Worm (Caenorhabditis elegans) whole organism, early embryonic: Measurements from ENCODE around the gene nlp-16.
"Not testable (repeated sequence)": the region's sequence is repeated elsewhere in the genome, so short reads cannot be mapped to it uniquely, and the experiment has no call there.

ENCODE experiments used
- B0310.2 ChIP-seq: sonication (generic microtip); optimal IDR thresholded peaks from 2 replicates; lab custom pipeline; 2016; ENCODE audit warnings: mild to moderate bottlenecking, missing genetic modification characterization, missing compliant biosample characterization
- F13C5.2 ChIP-seq: sonication (generic microtip); optimal IDR thresholded peaks from 2 replicates; lab custom pipeline; 2017; ENCODE audit warnings: mild to moderate bottlenecking, missing genetic modification characterization, inconsistent platforms, missing compliant biosample characterization
- aly-1 ChIP-seq: sonication (generic microtip); optimal IDR thresholded peaks from 2 replicates; lab custom pipeline; 2016; ENCODE audit warnings: missing genetic modification characterization, missing compliant biosample characterization
- ama-1 ChIP-seq: fragments of 150-350 bp; optimal IDR thresholded peaks from 2 replicates; lab custom pipeline; 2014
- ceh-13 ChIP-seq: fragments of 200-800 bp; sonication (Bioruptor generic); optimal IDR thresholded peaks from 2 replicates; lab custom pipeline; 2018; ENCODE audit warnings: mild to moderate bottlenecking, missing genetic modification characterization, missing compliant biosample characterization
- ceh-36 ChIP-seq: sonication (generic microtip); optimal IDR thresholded peaks from 2 replicates; lab custom pipeline; 2016; ENCODE audit warnings: missing genetic modification characterization, inconsistent platforms, missing compliant biosample characterization
- ets-7 ChIP-seq: sonication (generic microtip); optimal IDR thresholded peaks from 2 replicates; lab custom pipeline; 2016; ENCODE audit warnings: missing genotype, missing genetic modification characterization, missing compliant biosample characterization
- flt-1 ChIP-seq: fragments of 200-800 bp; sonication (Bioruptor generic); IDR thresholded peaks from 2 replicates; pipeline ENCODE4 v1.3.6; 2022; ENCODE audit warnings: missing genetic modification characterization, missing compliant biosample characterization
- hmbx-1 ChIP-seq: sonication (generic microtip); optimal IDR thresholded peaks from 2 replicates; lab custom pipeline; 2016; ENCODE audit warnings: mild to moderate bottlenecking, missing genetic modification characterization, missing compliant biosample characterization
- hmg-4 ChIP-seq: fragments of 200-800 bp; sonication (Bioruptor generic); optimal IDR thresholded peaks from 2 replicates; lab custom pipeline; 2018; ENCODE audit warnings: mild to moderate bottlenecking, missing genetic modification characterization, missing compliant biosample characterization
- hnd-1 ChIP-seq: sonication (generic microtip); optimal IDR thresholded peaks from 2 replicates; lab custom pipeline; 2016; ENCODE audit warnings: missing genetic modification characterization, missing compliant biosample characterization
- pes-1 ChIP-seq: fragments of 200-800 bp; sonication (Bioruptor generic); IDR thresholded peaks from 2 replicates; pipeline ENCODE4 v1.3.6; 2022; ENCODE audit warnings: missing genetic modification reagents, missing genetic modification characterization, missing compliant biosample characterization
- scrt-1 ChIP-seq: fragments of 200-800 bp; sonication (Bioruptor generic); IDR thresholded peaks from 2 replicates; pipeline ENCODE4 v1.3.6; 2022; ENCODE audit warnings: missing genetic modification characterization, missing compliant biosample characterization
- sea-1 ChIP-seq: fragments of 200-800 bp; sonication (Bioruptor generic); conservative IDR thresholded peaks from 2 replicates; pipeline ENCODE4 v1.3.6; 2022; ENCODE audit warnings: missing genetic modification characterization, missing compliant biosample characterization
- tbx-11 ChIP-seq: fragments of 200-800 bp; sonication (Bioruptor generic); IDR thresholded peaks from 2 replicates; pipeline ENCODE4 v1.3.6; 2022; ENCODE audit warnings: missing genetic modification characterization, missing compliant biosample characterization
- tbx-37 ChIP-seq: fragments of 200-800 bp; sonication (Bioruptor generic); conservative IDR thresholded peaks from 2 replicates; pipeline ENCODE4 v1.3.6; 2022; ENCODE audit warnings: missing genetic modification reagents, missing genetic modification characterization, missing compliant biosample characterization
- tra-4 ChIP-seq: sonication (generic microtip); optimal IDR thresholded peaks from 2 replicates; lab custom pipeline; 2017; ENCODE audit warnings: missing genetic modification characterization, missing compliant biosample characterization

Gene nlp-16

ce11 chrIV:6263244-6263643, 3.6 kb upstream of the nlp-16 start, which contains the start of gene srv-28:
Gene srv-28, minus strand, starts transcription at chrIV:6263344.
- TF ChIP-seq tbx-11 (no peak), ets-7 (tag; lab: Kevin White, UChicago) (no peak), ama-1 (lab: Kevin White, UChicago) (no peak), sea-1 (GFP tag; lab: Robert Waterston, UW) (no peak), hmg-4 (no peak), ceh-13 (GFP tag; lab: Kevin White, UChicago) (no peak), hnd-1 (tag; lab: Kevin White, UChicago) (no peak), F13C5.2 (tag; lab: Kevin White, UChicago) (no peak), ceh-36 (tag; lab: Kevin White, UChicago) (no peak), tbx-37 (GFP tag; lab: Robert Waterston, UW) (no peak), hmbx-1 (tag; lab: Kevin White, UChicago) (no peak), scrt-1 (GFP tag; lab: Robert Waterston, UW) (no peak), B0310.2 (tag; lab: Kevin White, UChicago) (no peak), flt-1 (no peak), aly-1 (tag; lab: Kevin White, UChicago) (no peak), tra-4 (tag; lab: Kevin White, UChicago) (no peak)

- TF ChIP-seq tra-4 (tag; lab: Kevin White, UChicago) (no peak), F13C5.2 (tag; lab: Kevin White, UChicago) (no peak), ama-1 (lab: Kevin White, UChicago) (no peak), ets-7 (tag; lab: Kevin White, UChicago) (no peak), hmbx-1 (tag; lab: Kevin White, UChicago) (no peak), ceh-36 (tag; lab: Kevin White, UChicago) (no peak), sea-1 (GFP tag; lab: Robert Waterston, UW) (no peak), scrt-1 (GFP tag; lab: Robert Waterston, UW) (no peak), tbx-11 (no peak), tbx-37 (GFP tag; lab: Robert Waterston, UW) (no peak), hnd-1 (tag; lab: Kevin White, UChicago) (no peak), hmg-4 (no peak), aly-1 (tag; lab: Kevin White, UChicago) (no peak), pes-1 (GFP tag; lab: Robert Waterston, UW) (no peak), B0310.2 (tag; lab: Kevin White, UChicago) (no peak), flt-1 (no peak), ceh-13 (GFP tag; lab: Kevin White, UChicago) (no peak)
These were observed 665 bp downstream of the nlp-16 start for ce11 chrIV:6258967-6259366.

- TF ChIP-seq flt-1 (no peak), pes-1 (GFP tag; lab: Robert Waterston, UW) (no peak), ceh-36 (tag; lab: Kevin White, UChicago) (no peak), ama-1 (lab: Kevin White, UChicago) (no peak)
These were observed 5.0 kb downstream of the nlp-16 start, which contains the start of gene T13A10.64 for ce11 chrIV:6254635-6255034. Gene T13A10.64, plus strand, starts transcription at chrIV:6254935.

- not testable (repeated sequence) for TF ChIP-seq ets-7 (tag; lab: Kevin White, UChicago); hmg-4; tra-4 (tag; lab: Kevin White, UChicago)
These were observed 6.6 kb downstream of the nlp-16 start, which contains the start of gene T13A10.2 for ce11 chrIV:6253000-6253399. Gene T13A10.2, plus strand, starts transcription at chrIV:6253300.

ce11 chrIV:6249591-6249990, 10.0 kb downstream of the nlp-16 start, which contains the start of gene F58F9.1:
Gene F58F9.1, plus strand, starts transcription at chrIV:6249841.
- TF ChIP-seq B0310.2 (tag; lab: Kevin White, UChicago) (no peak), ceh-13 (GFP tag; lab: Kevin White, UChicago) (no peak), flt-1 (no peak)

ce11 chrIV:6248486-6248885, 11.1 kb downstream of the nlp-16 start, which contains the start of gene acox-3:
Gene acox-3, minus strand, starts transcription at chrIV:6248492.
- no peak for TF ChIP-seq flt-1
- no peak for TF ChIP-seq tbx-11
- no peak for TF ChIP-seq sea-1 (GFP tag; lab: Robert Waterston, UW)
- no peak for TF ChIP-seq tra-4 (tag; lab: Kevin White, UChicago)
- TF ChIP-seq hnd-1 (tag; lab: Kevin White, UChicago), result no peak

- TF ChIP-seq B0310.2 (tag; lab: Kevin White, UChicago) (no peak), tbx-11 (no peak), scrt-1 (GFP tag; lab: Robert Waterston, UW) (no peak), hnd-1 (tag; lab: Kevin White, UChicago) (no peak), ceh-36 (tag; lab: Kevin White, UChicago) (no peak), hmg-4 (no peak), hmbx-1 (tag; lab: Kevin White, UChicago) (no peak), ets-7 (tag; lab: Kevin White, UChicago) (no peak), aly-1 (tag; lab: Kevin White, UChicago) (no peak)
These were observed 19.6 kb downstream of the nlp-16 start, which contains the start of gene F58F9.9 for ce11 chrIV:6239993-6240392. Gene F58F9.9, plus strand, starts transcription at chrIV:6240293.

ce11 chrIV:6237508-6238227, 22.0 kb downstream of the nlp-16 start, which contains the start of the genes F58F9.6 and F58F9.8:
Gene F58F9.6, minus strand, starts transcription at chrIV:6237608.
Gene F58F9.8, plus strand, starts transcription at chrIV:6238177.
- TF ChIP-seq F13C5.2 (tag; lab: Kevin White, UChicago) (no peak), B0310.2 (tag; lab: Kevin White, UChicago) (no peak), ama-1 (lab: Kevin White, UChicago) (no peak), ceh-13 (GFP tag; lab: Kevin White, UChicago) (no peak), ceh-36 (tag; lab: Kevin White, UChicago) (no peak), hmbx-1 (tag; lab: Kevin White, UChicago) (no peak), aly-1 (tag; lab: Kevin White, UChicago) (no peak), tbx-11 (no peak), hmg-4 (no peak), scrt-1 (GFP tag; lab: Robert Waterston, UW) (no peak), pes-1 (GFP tag; lab: Robert Waterston, UW) (no peak), tra-4 (tag; lab: Kevin White, UChicago) (no peak)
